Worm (Caenorhabditis elegans) whole organism, late embryonic: Measurements from ENCODE around the gene nhr-30.

ENCODE experiments used
- C08G9.2 ChIP-seq: sonication (generic microtip); optimal IDR thresholded peaks from 2 replicates; lab custom pipeline; 2016; ENCODE audit warnings: mild to moderate bottlenecking, missing genetic modification characterization, moderate library complexity, missing compliant biosample characterization
- C38D4.7 ChIP-seq: fragments of 200-800 bp; sonication (Bioruptor generic); optimal IDR thresholded peaks from 2 replicates; lab custom pipeline; 2018; ENCODE audit warnings: mild to moderate bottlenecking, missing genetic modification characterization, moderate library complexity, missing compliant biosample characterization
- K02D7.2 ChIP-seq: sonication (generic microtip); optimal IDR thresholded peaks from 2 replicates; lab custom pipeline; 2017; ENCODE audit warnings: mild to moderate bottlenecking, missing genetic modification characterization, missing compliant biosample characterization
- K09A11.1 ChIP-seq: sonication (generic microtip); optimal IDR thresholded peaks from 2 replicates; lab custom pipeline; 2017; ENCODE audit warnings: antibody characterized with exemption, mild to moderate bottlenecking, missing genetic modification characterization, missing compliant biosample characterization; ENCODE audit not compliant: insufficient read depth
- T23F11.4 ChIP-seq: fragments of 200-800 bp; sonication (Bioruptor generic); optimal IDR thresholded peaks from 2 replicates; lab custom pipeline; 2018; ENCODE audit warnings: mild to moderate bottlenecking, missing genetic modification characterization, missing compliant biosample characterization
- Y22D7AL.16 ChIP-seq: sonication (generic microtip); optimal IDR thresholded peaks from 2 replicates; lab custom pipeline; 2016; ENCODE audit warnings: missing genetic modification characterization, missing compliant biosample characterization
- ceh-18 ChIP-seq: sonication (generic microtip); optimal IDR thresholded peaks from 2 replicates; lab custom pipeline; 2016; ENCODE audit warnings: missing genetic modification characterization, missing compliant biosample characterization
- ceh-19 ChIP-seq: fragments of 200-800 bp; sonication (Bioruptor generic); optimal IDR thresholded peaks from 2 replicates; lab custom pipeline; 2018; ENCODE audit warnings: mild to moderate bottlenecking, missing genetic modification characterization, missing compliant biosample characterization
- ceh-2 ChIP-seq: sonication (generic microtip); optimal IDR thresholded peaks from 2 replicates; lab custom pipeline; 2016; ENCODE audit warnings: missing genotype, missing genetic modification characterization, missing compliant biosample characterization
- ceh-24 ChIP-seq: sonication (generic microtip); optimal IDR thresholded peaks from 2 replicates; lab custom pipeline; 2016; ENCODE audit warnings: mild to moderate bottlenecking, missing genetic modification characterization, missing compliant biosample characterization
- ceh-31 ChIP-seq: sonication (generic microtip); optimal IDR thresholded peaks from 2 replicates; lab custom pipeline; 2016; ENCODE audit warnings: missing genetic modification characterization, missing compliant biosample characterization
- ceh-45 ChIP-seq: fragments of 200-800 bp; sonication (Bioruptor generic); IDR thresholded peaks from 2 replicates; pipeline ENCODE4 v1.3.6; 2022; ENCODE audit warnings: missing genetic modification reagents, missing genetic modification characterization, missing compliant biosample characterization
- ceh-6 ChIP-seq: fragments of 200-800 bp; sonication (Bioruptor generic); optimal IDR thresholded peaks from 2 replicates; lab custom pipeline; 2018; ENCODE audit warnings: mild to moderate bottlenecking, missing genetic modification characterization, missing compliant biosample characterization
- dmd-4 ChIP-seq: sonication (generic microtip); optimal IDR thresholded peaks from 2 replicates; lab custom pipeline; 2016; ENCODE audit warnings: borderline replicate concordance, missing genetic modification characterization, missing compliant biosample characterization
- dve-1 ChIP-seq: sonication (generic microtip); optimal IDR thresholded peaks from 2 replicates; lab custom pipeline; 2017; ENCODE audit warnings: antibody characterized with exemption, mild to moderate bottlenecking, missing genetic modification characterization, missing compliant biosample characterization
- elt-2 ChIP-seq: sonication (generic microtip); optimal IDR thresholded peaks from 2 replicates; lab custom pipeline; 2016; ENCODE audit warnings: missing genetic modification reagents, missing genetic modification characterization, missing compliant biosample characterization
- elt-4 ChIP-seq: sonication (generic microtip); optimal IDR thresholded peaks from 2 replicates; lab custom pipeline; 2016; ENCODE audit warnings: missing genetic modification characterization, missing compliant biosample characterization
- ets-4 ChIP-seq: sonication (generic microtip); optimal IDR thresholded peaks from 2 replicates; lab custom pipeline; 2016; ENCODE audit warnings: missing genetic modification characterization, missing compliant biosample characterization
- eyg-1 ChIP-seq: sonication (generic microtip); optimal IDR thresholded peaks from 2 replicates; lab custom pipeline; 2016; ENCODE audit warnings: missing genotype, missing genetic modification characterization, missing compliant biosample characterization
- fkh-6 ChIP-seq: sonication (generic microtip); optimal IDR thresholded peaks from 2 replicates; lab custom pipeline; 2016; ENCODE audit warnings: missing genetic modification characterization, missing compliant biosample characterization
- gmeb-2 ChIP-seq: sonication (generic microtip); optimal IDR thresholded peaks from 2 replicates; lab custom pipeline; 2016; ENCODE audit warnings: missing genetic modification characterization, inconsistent platforms, missing compliant biosample characterization
- hlh-30 ChIP-seq: sonication (generic microtip); optimal IDR thresholded peaks from 2 replicates; lab custom pipeline; 2017; ENCODE audit warnings: antibody characterized with exemption, missing genetic modification characterization, missing compliant biosample characterization; ENCODE audit not compliant: insufficient read depth
- hlh-6 ChIP-seq: sonication (generic microtip); optimal IDR thresholded peaks from 2 replicates; lab custom pipeline; 2016; ENCODE audit warnings: missing genotype, missing genetic modification characterization, missing compliant biosample characterization
- lim-6 ChIP-seq: sonication (generic microtip); optimal IDR thresholded peaks from 2 replicates; lab custom pipeline; 2016; ENCODE audit warnings: missing genetic modification characterization, missing compliant biosample characterization
- madf-2 ChIP-seq: sonication (generic microtip); optimal IDR thresholded peaks from 2 replicates; lab custom pipeline; 2017; ENCODE audit warnings: missing genetic modification characterization, missing compliant biosample characterization
- mec-3 ChIP-seq: sonication (generic microtip); optimal IDR thresholded peaks from 2 replicates; lab custom pipeline; 2016; ENCODE audit warnings: borderline replicate concordance, missing genetic modification characterization, missing compliant biosample characterization
- nhr-11 ChIP-seq: fragments of 150-350 bp; optimal IDR thresholded peaks from 2 replicates; lab custom pipeline; 2014; ENCODE audit warnings: missing biosample characterization, missing genetic modification characterization
- nhr-232 ChIP-seq: sonication (generic microtip); optimal IDR thresholded peaks from 2 replicates; lab custom pipeline; 2016; ENCODE audit warnings: missing genetic modification characterization, missing compliant biosample characterization
- pat-9 ChIP-seq: fragments of 200-800 bp; sonication (Bioruptor generic); optimal IDR thresholded peaks from 2 replicates; lab custom pipeline; 2018; ENCODE audit warnings: mild to moderate bottlenecking, missing genetic modification characterization, moderate library complexity, missing compliant biosample characterization
- pha-2 ChIP-seq: sonication (generic microtip); optimal IDR thresholded peaks from 2 replicates; lab custom pipeline; 2017; ENCODE audit warnings: mild to moderate bottlenecking, missing genetic modification characterization, missing compliant biosample characterization
- pros-1 ChIP-seq: fragments of 150-350 bp; optimal IDR thresholded peaks from 2 replicates; lab custom pipeline; 2014; ENCODE audit warnings: missing biosample characterization, missing genetic modification reagents, missing genetic modification characterization
- sdc-2 ChIP-seq: sonication (generic microtip); optimal IDR thresholded peaks from 2 replicates; lab custom pipeline; 2016; ENCODE audit warnings: missing genotype, missing genetic modification characterization, missing compliant biosample characterization
- sox-4 ChIP-seq: sonication (generic microtip); optimal IDR thresholded peaks from 2 replicates; lab custom pipeline; 2017; ENCODE audit warnings: mild to moderate bottlenecking, missing genetic modification characterization, inconsistent platforms, missing compliant biosample characterization
- tbx-2 ChIP-seq: sonication (generic microtip); optimal IDR thresholded peaks from 2 replicates; lab custom pipeline; 2016; ENCODE audit warnings: missing genetic modification characterization, missing compliant biosample characterization
- tbx-7 ChIP-seq: sonication (generic microtip); optimal IDR thresholded peaks from 2 replicates; lab custom pipeline; 2016; ENCODE audit warnings: missing genotype, missing genetic modification characterization, missing compliant biosample characterization
- unc-86 ChIP-seq: sonication (generic microtip); optimal IDR thresholded peaks from 2 replicates; lab custom pipeline; 2016; ENCODE audit warnings: missing genetic modification characterization, missing compliant biosample characterization
- zip-5 ChIP-seq: sonication (generic microtip); optimal IDR thresholded peaks from 2 replicates; lab custom pipeline; 2016; ENCODE audit warnings: missing genetic modification characterization, missing compliant biosample characterization

Gene nhr-30

ce11 chrV:9079965-9080432 lies 35.0 kb downstream of the nhr-30 start:
- peak; percentile 44 for TF ChIP-seq elt-2 (tag; lab: Kevin White, UChicago)
- no peak for TF ChIP-seq dve-1 (tag; lab: Kevin White, UChicago)

- TF ChIP-seq unc-86 (tag; lab: Kevin White, UChicago) (no peak), hlh-6 (no peak), tbx-2 (no peak), eyg-1 (tag; lab: Kevin White, UChicago) (no peak), gmeb-2 (tag; lab: Kevin White, UChicago) (no peak), lim-6 (no peak), elt-4 (tag; lab: Kevin White, UChicago) (no peak), pros-1 (no peak), mec-3 (no peak), ceh-6 (GFP tag; lab: Kevin White, UChicago) (no peak), pha-2 (tag; lab: Kevin White, UChicago) (no peak), ceh-45 (GFP tag; lab: Robert Waterston, UW) (no peak), ets-4 (tag; lab: Kevin White, UChicago) (no peak), dve-1 (tag; lab: Kevin White, UChicago) (no peak), dmd-4 (tag; lab: Kevin White, UChicago) (no peak), ceh-24 (tag; lab: Kevin White, UChicago) (no peak), ceh-19 (GFP tag; lab: Kevin White, UChicago) (no peak), ceh-31 (tag; lab: Kevin White, UChicago) (no peak), ceh-18 (tag; lab: Kevin White, UChicago) (no peak), sox-4 (tag; lab: Kevin White, UChicago) (no peak)
These were observed 36.4 kb downstream of the nhr-30 start for ce11 chrV:9081410-9081809.

- no peak for TF ChIP-seq elt-2 (tag; lab: Kevin White, UChicago)
- TF ChIP-seq zip-5 (tag; lab: Kevin White, UChicago): no peak
- no peak for TF ChIP-seq mec-3
These were observed 37.4 kb downstream of the nhr-30 start for ce11 chrV:9082350-9082749.

- TF ChIP-seq hlh-6 (no peak), hlh-30 (no peak), unc-86 (tag; lab: Kevin White, UChicago) (no peak), K09A11.1 (no peak), C08G9.2 (tag; lab: Kevin White, UChicago) (no peak), K02D7.2 (tag; lab: Kevin White, UChicago) (no peak), madf-2 (tag; lab: Kevin White, UChicago) (no peak), ceh-2 (tag; lab: Kevin White, UChicago) (no peak), sdc-2 (no peak), fkh-6 (tag; lab: Kevin White, UChicago) (no peak), tbx-7 (tag; lab: Kevin White, UChicago) (no peak), pros-1 (no peak), ceh-6 (GFP tag; lab: Kevin White, UChicago) (no peak), dve-1 (tag; lab: Kevin White, UChicago) (no peak), nhr-11 (tag; lab: Kevin White, UChicago) (no peak), pat-9 (tag; lab: Kevin White, UChicago) (no peak), mec-3 (no peak), tbx-2 (no peak), Y22D7AL.16 (no peak)
These were observed 39.3 kb downstream of the nhr-30 start for ce11 chrV:9084252-9084651.

- TF ChIP-seq T23F11.4 (GFP tag; lab: Kevin White, UChicago) (no peak), nhr-232 (tag; lab: Kevin White, UChicago) (no peak), C38D4.7 (no peak)
These were observed 40.9 kb downstream of the nhr-30 start for ce11 chrV:9085845-9086244.
